Fruit fly (Drosophila melanogaster): ENCODE measurements around the gene Slbp.

Slbp gene

DNA sequence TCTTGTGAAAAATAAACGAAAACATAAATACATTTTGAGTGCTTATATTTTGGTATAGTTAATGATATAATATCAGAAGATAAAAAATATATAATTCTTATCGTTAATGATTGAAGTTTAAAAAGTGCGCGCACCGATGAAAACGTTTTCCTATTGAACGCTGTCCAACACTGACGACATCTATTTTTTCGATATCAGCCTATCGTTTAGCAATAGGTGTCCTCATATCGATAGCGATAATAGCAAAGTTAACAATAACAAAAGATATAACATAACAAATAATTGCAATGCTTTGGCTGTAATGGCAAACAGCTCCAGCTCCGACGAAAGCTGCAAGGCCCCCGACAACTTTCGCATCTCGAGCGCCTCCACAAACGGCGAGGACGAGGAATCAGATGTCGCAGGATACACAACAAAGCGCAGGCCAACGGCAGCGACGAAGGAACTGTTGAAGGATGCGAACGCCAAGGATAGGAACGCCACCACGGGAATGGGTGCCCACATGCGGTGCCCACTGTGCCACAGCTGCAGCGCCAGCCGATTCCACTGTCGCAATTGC is 36.8 kb downstream of the Slbp start, which contains the start of gene Atg14:
Gene Atg14, plus strand, starts transcription at position 225 of the 559 bp plus-strand sequence.
- TF ChIP-seq Sin3A (optimal IDR thresholded peaks at IDR 0.05): no peak
- TF ChIP-seq Myc (optimal IDR thresholded peaks at IDR 0.05): no peak
- TF ChIP-seq insv (optimal IDR thresholded peaks at IDR 0.05): no peak

DNA sequence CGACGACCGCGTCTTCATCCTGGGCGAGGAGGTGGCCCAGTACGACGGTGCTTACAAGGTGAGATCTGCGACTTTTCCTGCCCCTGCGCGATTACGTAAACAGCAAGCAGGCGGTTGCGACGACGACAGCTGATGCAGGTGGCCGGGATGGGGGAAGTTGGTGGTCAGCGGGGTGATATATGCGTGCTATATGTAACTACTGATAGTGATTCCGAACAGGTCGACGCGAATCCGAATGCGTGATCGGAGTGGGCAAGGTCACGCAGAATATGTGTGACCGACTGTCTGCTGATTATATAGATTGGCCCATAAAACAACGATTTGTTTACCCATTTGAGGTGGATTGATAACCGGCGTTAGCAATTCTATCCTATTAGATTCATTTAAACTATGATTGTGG is 39.7 kb downstream of the Slbp start:
- TF ChIP-seq ttk (optimal IDR thresholded peaks at IDR 0.05): no peak

DNA sequence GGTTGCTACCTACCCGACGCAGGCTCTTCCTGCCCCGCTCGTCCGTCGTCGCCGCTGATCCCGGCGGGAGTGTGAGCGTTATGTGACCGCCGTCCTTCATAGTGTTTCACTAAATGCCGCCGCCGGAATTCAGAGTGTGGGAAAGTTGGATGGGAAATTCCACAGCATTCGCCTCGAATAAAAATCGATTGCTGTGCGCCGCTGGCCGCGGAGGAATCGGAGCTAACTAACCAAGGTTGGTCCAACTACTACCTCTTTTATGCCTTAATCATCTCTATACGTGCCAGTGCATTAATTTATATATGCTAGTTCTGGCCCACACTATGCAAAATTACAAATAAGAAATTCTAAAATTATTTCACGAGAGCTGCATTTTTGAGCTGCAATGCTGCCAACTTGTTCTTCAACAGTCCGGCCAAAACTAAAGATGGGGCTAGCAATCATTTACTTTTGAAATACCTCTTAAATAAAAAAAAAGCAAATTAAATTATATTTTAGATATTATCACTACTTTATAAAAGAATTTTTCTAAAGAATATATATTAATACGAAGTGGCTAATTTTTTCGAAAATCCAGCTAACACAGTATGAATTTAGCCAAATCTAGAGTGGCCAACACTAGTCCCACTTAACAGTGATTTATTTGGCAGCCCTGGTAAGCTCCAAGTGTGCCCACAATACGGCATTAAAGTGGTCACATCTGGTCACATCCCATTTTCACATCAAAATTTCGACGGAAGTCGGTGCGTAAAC is 40.5 kb downstream of the Slbp start, which contains the start of the genes alpha-Man-Ib and Pdhb:
Gene alpha-Man-Ib, minus strand, starts transcription at position 425 of the 753 bp plus-strand sequence.
Gene Pdhb, plus strand, starts transcription at position 674 of the 753 bp plus-strand sequence.
- TF ChIP-seq Sin3A (optimal IDR thresholded peaks at IDR 0.05): no peak
- TF ChIP-seq h (optimal IDR thresholded peaks at IDR 0.05): no peak
- TF ChIP-seq psq (optimal IDR thresholded peaks at IDR 0.05): no peak
- no peak for TF ChIP-seq Myc (optimal IDR thresholded peaks at IDR 0.05)
- TF ChIP-seq insv (optimal IDR thresholded peaks at IDR 0.05): no peak
- no peak for TF ChIP-seq ttk (optimal IDR thresholded peaks at IDR 0.05)

DNA sequence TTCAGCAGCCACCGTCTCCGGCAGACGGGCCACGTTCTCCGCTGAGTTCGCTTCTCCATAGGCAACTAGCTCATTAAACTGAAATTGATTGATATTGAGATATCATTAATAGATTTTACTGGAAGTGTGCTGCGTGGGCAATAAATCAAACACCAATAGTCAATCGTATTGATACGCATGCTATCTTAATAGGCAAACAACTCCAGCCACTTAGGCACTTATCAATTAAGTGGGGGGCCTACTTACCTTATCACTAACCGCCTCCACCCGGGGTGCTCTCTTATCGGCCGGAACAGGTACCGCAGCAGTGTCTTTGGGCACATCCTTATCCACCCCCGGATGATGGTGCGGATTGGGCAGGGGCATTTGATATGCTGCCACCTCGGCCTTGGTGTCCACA is 41.3 kb downstream of the Slbp start:
- TF ChIP-seq psq (optimal IDR thresholded peaks at IDR 0.05) (no peak), Sin3A (optimal IDR thresholded peaks at IDR 0.05) (no peak), h (optimal IDR thresholded peaks at IDR 0.05) (no peak), Myc (optimal IDR thresholded peaks at IDR 0.05) (no peak), insv (optimal IDR thresholded peaks at IDR 0.05) (no peak), ttk (optimal IDR thresholded peaks at IDR 0.05) (no peak)

DNA sequence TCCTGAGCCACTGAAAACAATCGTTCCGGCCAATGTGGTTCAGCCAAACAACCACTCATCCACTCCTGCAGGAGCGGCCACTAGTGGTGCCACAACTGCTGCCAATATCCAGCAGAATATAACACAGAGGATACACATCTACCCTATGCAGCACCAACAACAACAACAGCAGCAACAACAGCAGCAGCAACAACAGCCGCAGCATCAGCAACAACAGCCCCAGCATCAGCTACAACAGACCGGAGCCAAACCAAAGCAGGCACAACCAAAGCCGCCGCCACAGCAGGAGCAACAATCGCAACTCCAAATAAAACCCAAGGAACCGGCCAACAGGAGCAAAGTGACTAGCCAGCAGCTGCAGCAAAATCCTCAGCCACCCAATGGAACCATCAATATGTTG is 49.8 kb downstream of the Slbp start:
- TF ChIP-seq ttk (optimal IDR thresholded peaks at IDR 0.05) (no peak), Myc (optimal IDR thresholded peaks at IDR 0.05) (no peak), psq (optimal IDR thresholded peaks at IDR 0.05) (no peak), insv (optimal IDR thresholded peaks at IDR 0.05) (no peak), h (optimal IDR thresholded peaks at IDR 0.05) (no peak), Sin3A (optimal IDR thresholded peaks at IDR 0.05) (no peak)
